Worm (Caenorhabditis elegans) whole organism, L3 larva: Measurements from ENCODE around the gene lect-2.

Experiments
- elt-1 ChIP-seq: fragments of 150-350 bp; optimal IDR thresholded peaks from 2 replicates; lab custom pipeline; 2014; ENCODE audit warnings: missing biosample characterization, missing genetic modification characterization
- nfya-1 ChIP-seq: sonication (generic microtip); optimal IDR thresholded peaks from 2 replicates; lab custom pipeline; 2017; ENCODE audit warnings: missing genetic modification characterization, mild to moderate bottlenecking, missing compliant biosample characterization, antibody characterized with exemption, moderate library complexity; ENCODE audit not compliant: insufficient read depth
- nhr-76 ChIP-seq: fragments of 150-350 bp; sonication (generic microtip); optimal IDR thresholded peaks from 5 replicates; lab custom pipeline; 2014; ENCODE audit warnings: missing biosample characterization, missing genetic modification characterization
- ztf-11 ChIP-seq: fragments of 150-350 bp; optimal IDR thresholded peaks from 2 replicates; lab custom pipeline; 2014; ENCODE audit warnings: missing biosample characterization, missing genetic modification characterization

DNA sequence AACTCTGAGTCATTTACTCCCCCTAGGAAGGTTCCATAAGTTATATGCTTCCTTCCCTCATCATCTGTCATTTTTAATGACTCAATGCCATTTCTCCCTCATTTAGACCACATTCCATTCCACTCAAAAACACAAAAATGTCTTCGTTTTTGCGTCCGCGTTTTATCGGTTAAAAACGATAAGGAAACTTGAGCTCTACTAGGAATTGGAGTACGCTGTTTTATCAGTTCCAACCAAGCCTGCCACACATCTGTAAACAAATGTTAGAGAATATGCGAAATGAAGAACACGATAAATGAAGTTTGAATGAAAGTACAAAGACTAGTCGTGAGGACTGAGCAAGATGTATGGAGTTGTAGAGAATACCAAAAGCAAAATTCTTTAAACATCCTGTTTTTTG lies 42.1 kb upstream of the lect-2 start:
- TF ChIP-seq nfya-1 (tag; lab: Kevin White, UChicago) (no peak), nhr-76 (tag; lab: Kevin White, UChicago) (no peak), elt-1 (tag; lab: Kevin White, UChicago) (no peak), ztf-11 (tag; lab: Kevin White, UChicago) (no peak)
